Worm (Caenorhabditis elegans): ENCODE measurements around the gene fbxa-202.

Gene fbxa-202

DNA sequence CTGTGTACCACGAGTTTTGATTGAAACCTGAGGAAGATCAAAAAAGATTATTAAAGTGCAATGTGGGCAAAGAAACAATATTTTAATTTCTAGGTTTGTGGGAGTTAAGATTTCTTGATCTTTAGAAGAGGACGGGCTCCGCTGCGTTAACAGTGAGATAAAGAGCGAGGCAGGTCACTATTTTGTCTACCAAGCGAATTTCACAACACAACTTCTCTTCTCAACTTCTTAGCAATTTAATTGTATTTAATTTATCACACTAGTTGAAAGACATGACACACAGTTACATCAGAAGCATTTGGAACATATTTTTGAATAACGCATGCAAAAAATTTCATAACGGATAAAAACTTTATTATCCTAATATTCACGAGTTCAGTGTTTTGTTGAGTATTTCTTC, 686 bp upstream of the fbxa-202 start (continued):
- TF ChIP-seq hsf-1 (GFP tag; IDR thresholded peaks at IDR 0.05) = no peak
- no peak for TF ChIP-seq F33H1.4 (GFP tag; IDR thresholded peaks at IDR 0.05)
- TF ChIP-seq F22D6.2 (tag; optimal IDR thresholded peaks at IDR 0.05) = no peak
- TF ChIP-seq aptf-3 (GFP tag; IDR thresholded peaks at IDR 0.05) = no peak
- TF ChIP-seq Y53G8AR.9 (GFP tag; conservative IDR thresholded peaks at IDR 0.05) = peak; percentile 72; the same call in 1 of the 2 replicates
- peak; percentile 66 for TF ChIP-seq ztf-26 (tag; optimal IDR thresholded peaks at IDR 0.05)
- TF ChIP-seq nfya-2 (GFP tag; IDR thresholded peaks at IDR 0.05) = no peak
- TF ChIP-seq ets-4 (GFP tag; optimal IDR thresholded peaks at IDR 0.05) = no peak
- TF ChIP-seq F39B2.1 (GFP tag; IDR thresholded peaks at IDR 0.05) = no peak
- peak; percentile 47 for TF ChIP-seq atf-7 (tag; optimal IDR thresholded peaks at IDR 0.05)
- no peak for TF ChIP-seq ceh-79 (tag; optimal IDR thresholded peaks at IDR 0.05)
- TF ChIP-seq T26A5.8 (tag; optimal IDR thresholded peaks at IDR 0.05) = no peak
- no peak for TF ChIP-seq F57C9.4 (tag; optimal IDR thresholded peaks at IDR 0.05)
- no peak for TF ChIP-seq F49E8.2 (tag; optimal IDR thresholded peaks at IDR 0.05; ENCODE audit: insufficient read depth)
- TF ChIP-seq tbx-9 (tag; optimal IDR thresholded peaks at IDR 0.05; ENCODE audit: borderline replicate concordance) = no peak
- TF ChIP-seq attf-3 (GFP tag; conservative IDR thresholded peaks at IDR 0.05) = no peak
- no peak for TF ChIP-seq C17E4.6 (GFP tag; IDR thresholded peaks at IDR 0.05)
- TF ChIP-seq ztf-28 (GFP tag; IDR thresholded peaks at IDR 0.05) = no peak
- TF ChIP-seq dpl-1 (GFP tag; optimal IDR thresholded peaks at IDR 0.05) = no peak
- no peak for TF ChIP-seq attf-5 (GFP tag; optimal IDR thresholded peaks at IDR 0.05)
- no peak for TF ChIP-seq ceh-27 (GFP tag; optimal IDR thresholded peaks at IDR 0.05)
- TF ChIP-seq nfyb-1 (GFP tag; IDR thresholded peaks at IDR 0.05) = peak; percentile 71; the same call in 1 of the 2 replicates
- no peak for TF ChIP-seq ztf-6 (GFP tag; IDR thresholded peaks at IDR 0.05)
- TF ChIP-seq pha-4 (tag; optimal IDR thresholded peaks at IDR 0.05) = no peak
- no peak for TF ChIP-seq madf-3 (GFP tag; IDR thresholded peaks at IDR 0.05)
- peak; percentile 24 for TF ChIP-seq athp-1 (tag; optimal IDR thresholded peaks at IDR 0.05)
- TF ChIP-seq lin-35 (GFP tag; optimal IDR thresholded peaks at IDR 0.05) = peak in 1 of 3 experiments; percentile 34
- TF ChIP-seq mes-4 (tag; optimal IDR thresholded peaks at IDR 0.05) = no peak
- TF ChIP-seq ceh-100 (GFP tag; IDR thresholded peaks at IDR 0.05) = no peak
- no peak for TF ChIP-seq Y79H2A.3 (GFP tag; conservative IDR thresholded peaks at IDR 0.05)
- no peak for TF ChIP-seq efl-1 (GFP tag; optimal IDR thresholded peaks at IDR 0.05)
- no peak for TF ChIP-seq lsl-1 (GFP tag; optimal IDR thresholded peaks at IDR 0.05)
- no peak for TF ChIP-seq zfh-2 (GFP tag; conservative IDR thresholded peaks at IDR 0.05)
- TF ChIP-seq rpc-1 (optimal IDR thresholded peaks at IDR 0.05) = no peak
- no peak for TF ChIP-seq rpc-1 (tag; optimal IDR thresholded peaks at IDR 0.05)
- TF ChIP-seq hlh-12 (tag; optimal IDR thresholded peaks at IDR 0.05) = no peak
- TF ChIP-seq ztf-25 (GFP tag; IDR thresholded peaks at IDR 0.05) = no peak
- TF ChIP-seq somi-1 (GFP tag; optimal IDR thresholded peaks at IDR 0.05) = peak; percentile 71
- TF ChIP-seq lag-1 (GFP tag; IDR thresholded peaks at IDR 0.05) = no peak
- TF ChIP-seq cebp-1 (GFP tag; IDR thresholded peaks at IDR 0.05) = 0 out of 2 replicates have a peak, but pooled peaks have one; percentile 19
- peak; percentile 27 for TF ChIP-seq cebp-1 (tag; optimal IDR thresholded peaks at IDR 0.05)
- TF ChIP-seq ceh-91 (GFP tag; IDR thresholded peaks at IDR 0.05) = no peak
- no peak for TF ChIP-seq akir-1 (GFP tag; optimal IDR thresholded peaks at IDR 0.05)
- no peak for TF ChIP-seq B0261.1 (tag; optimal IDR thresholded peaks at IDR 0.05)
- TF ChIP-seq tbp1 (GFP tag; optimal IDR thresholded peaks at IDR 0.05) = no peak
- no peak for TF ChIP-seq madf-8 (GFP tag; conservative IDR thresholded peaks at IDR 0.05)
- peak; percentile 50 for TF ChIP-seq ztf-3 (GFP tag; optimal IDR thresholded peaks at IDR 0.05)
- no peak for TF ChIP-seq snpc-1.1 (tag; optimal IDR thresholded peaks at IDR 0.05; ENCODE audit: insufficient read depth)
- TF ChIP-seq B0336.3 (GFP tag; IDR thresholded peaks at IDR 0.05) = peak; percentile 83
- TF ChIP-seq F55B11.4 (tag; optimal IDR thresholded peaks at IDR 0.05; ENCODE audit: borderline replicate concordance, insufficient read depth) = no peak
